Fruit fly (Drosophila melanogaster): ENCODE data around the gene msd5.

Gene msd5

dm6 chr3L:1342133-1342580 lies 9.2 kb upstream of the msd5 start, which contains the start of gene indra (continued):
- TF ChIP-seq CG10979 (tag; optimal IDR thresholded peaks at IDR 0.05) = peak; percentile 21
- TF ChIP-seq dmrt99B (tag; optimal IDR thresholded peaks at IDR 0.05) = no peak
- TF ChIP-seq phol (tag; optimal IDR thresholded peaks at IDR 0.05) = peak; percentile 77
- no peak for TF ChIP-seq Sox100B (GFP tag; optimal IDR thresholded peaks at IDR 0.05)
- peak; percentile 10 for TF ChIP-seq CG10209 (GFP tag; optimal IDR thresholded peaks at IDR 0.05)
- peak; percentile 91 for TF ChIP-seq CG3995 (GFP tag; optimal IDR thresholded peaks at IDR 0.05)
- TF ChIP-seq vfl (GFP tag; optimal IDR thresholded peaks at IDR 0.05) = peak; percentile 13
- TF ChIP-seq CG11560 (tag; IDR thresholded peaks at IDR 0.05) = peak; percentile 56; the same call in 2 of the 3 replicates
- TF ChIP-seq Elba2 (GFP tag; optimal IDR thresholded peaks at IDR 0.05) = peak; percentile 58
- peak; percentile 77 for TF ChIP-seq CG10267 (tag; optimal IDR thresholded peaks at IDR 0.05)
- no peak for TF ChIP-seq CG43689 (GFP tag; IDR thresholded peaks at IDR 0.05)
- no peak for TF ChIP-seq fru (optimal IDR thresholded peaks at IDR 0.05)
- peak; percentile 68 for TF ChIP-seq Scr (GFP tag; IDR thresholded peaks at IDR 0.05; ENCODE audit: partially characterized antibody)
- no peak for TF ChIP-seq Adf1 (GFP tag; IDR thresholded peaks at IDR 0.05)
- peak; percentile 55; the same call in 1 of the 2 replicates for TF ChIP-seq CG9215 (GFP tag; IDR thresholded peaks at IDR 0.05)
- peak; percentile 37 for TF ChIP-seq gro (GFP tag; optimal IDR thresholded peaks at IDR 0.05)
- TF ChIP-seq dimm (GFP tag; IDR thresholded peaks at IDR 0.05) = no peak
- TF ChIP-seq ro (GFP tag; IDR thresholded peaks at IDR 0.05) = no peak
- peak; percentile 32; the same call in 1 of the 2 replicates for TF ChIP-seq esg (GFP tag; conservative IDR thresholded peaks at IDR 0.05)
- TF ChIP-seq lilli (GFP tag; optimal IDR thresholded peaks at IDR 0.05) = peak; percentile 85
- no peak for TF ChIP-seq nerfin-2 (GFP tag; IDR thresholded peaks at IDR 0.05; ENCODE audit: partially characterized antibody)
- peak; percentile 50; the same call in 1 of the 3 replicates for TF ChIP-seq zfh1 (GFP tag; IDR thresholded peaks at IDR 0.05)
- TF ChIP-seq Nf-YB (GFP tag; optimal IDR thresholded peaks at IDR 0.05) = peak; percentile 12
- TF ChIP-seq CG18619 (GFP tag; optimal IDR thresholded peaks at IDR 0.05) = peak; percentile 28
- TF ChIP-seq MBD-R2 (GFP tag; IDR thresholded peaks at IDR 0.05) = peak; percentile 65
- no peak for TF ChIP-seq CG15269 (tag; optimal IDR thresholded peaks at IDR 0.05)
- no peak for TF ChIP-seq cwo (GFP tag; optimal IDR thresholded peaks at IDR 0.05)
- TF ChIP-seq CG5180 (GFP tag; optimal IDR thresholded peaks at IDR 0.05) = no peak
- TF ChIP-seq fu2 (GFP tag; optimal IDR thresholded peaks at IDR 0.05) = peak; percentile 71
- TF ChIP-seq CG2889 (GFP tag; IDR thresholded peaks at IDR 0.05) = 0 out of 3 replicates have a peak, but pooled peaks have one; percentile 21
- TF ChIP-seq CG12391 (tag; optimal IDR thresholded peaks at IDR 0.05) = peak; percentile 67
- peak; percentile 32 for TF ChIP-seq CG17359 (tag; optimal IDR thresholded peaks at IDR 0.05)
- TF ChIP-seq CG12942 (GFP tag; optimal IDR thresholded peaks at IDR 0.05) = peak; percentile 36
- TF ChIP-seq gem (tag; optimal IDR thresholded peaks at IDR 0.05) = peak; percentile 73
- TF ChIP-seq Bdp1 (GFP tag; optimal IDR thresholded peaks at IDR 0.05) = peak; percentile 20
- TF ChIP-seq Abd-B (GFP tag; optimal IDR thresholded peaks at IDR 0.05) = peak; percentile 22
- TF ChIP-seq p53 (GFP tag; optimal IDR thresholded peaks at IDR 0.05) = no peak
- TF ChIP-seq pfk (GFP tag; optimal IDR thresholded peaks at IDR 0.05) = no peak
- peak; percentile 46; the same call in 2 of the 3 replicates for TF ChIP-seq HLH4C (GFP tag; IDR thresholded peaks at IDR 0.05; ENCODE audit: partially characterized antibody)
- no peak for TF ChIP-seq CG42726 (GFP tag; IDR thresholded peaks at IDR 0.05; ENCODE audit: partially characterized antibody)
- peak; percentile 24 for TF ChIP-seq caup (GFP tag; optimal IDR thresholded peaks at IDR 0.05; ENCODE audit: severe bottlenecking)
- peak; percentile 13 for TF ChIP-seq Atf-2 (GFP tag; optimal IDR thresholded peaks at IDR 0.05)
- 0 out of 3 replicates have a peak, but pooled peaks have one; percentile 45 for TF ChIP-seq ken (GFP tag; IDR thresholded peaks at IDR 0.05)
- TF ChIP-seq CG7271 (tag; optimal IDR thresholded peaks at IDR 0.05) = peak; percentile 24
- peak; percentile 26; the same call in 1 of the 2 replicates for TF ChIP-seq CG7372 (GFP tag; IDR thresholded peaks at IDR 0.05)
- peak; percentile 74 for TF ChIP-seq CG7786 (GFP tag; optimal IDR thresholded peaks at IDR 0.05)
- TF ChIP-seq Lhr (GFP tag; optimal IDR thresholded peaks at IDR 0.05) = peak; percentile 33
- TF ChIP-seq kah (GFP tag; optimal IDR thresholded peaks at IDR 0.05) = no peak
- TF ChIP-seq Six4 (GFP tag; optimal IDR thresholded peaks at IDR 0.05) = peak; percentile 23

Measured in whole organism, embryonic.